Worm (Caenorhabditis elegans): ENCODE data around the gene hsd-2.
A peak's percentile ranks its signal among the peaks of the same experiment; 100 is the strongest.

hsd-2 gene

DNA sequence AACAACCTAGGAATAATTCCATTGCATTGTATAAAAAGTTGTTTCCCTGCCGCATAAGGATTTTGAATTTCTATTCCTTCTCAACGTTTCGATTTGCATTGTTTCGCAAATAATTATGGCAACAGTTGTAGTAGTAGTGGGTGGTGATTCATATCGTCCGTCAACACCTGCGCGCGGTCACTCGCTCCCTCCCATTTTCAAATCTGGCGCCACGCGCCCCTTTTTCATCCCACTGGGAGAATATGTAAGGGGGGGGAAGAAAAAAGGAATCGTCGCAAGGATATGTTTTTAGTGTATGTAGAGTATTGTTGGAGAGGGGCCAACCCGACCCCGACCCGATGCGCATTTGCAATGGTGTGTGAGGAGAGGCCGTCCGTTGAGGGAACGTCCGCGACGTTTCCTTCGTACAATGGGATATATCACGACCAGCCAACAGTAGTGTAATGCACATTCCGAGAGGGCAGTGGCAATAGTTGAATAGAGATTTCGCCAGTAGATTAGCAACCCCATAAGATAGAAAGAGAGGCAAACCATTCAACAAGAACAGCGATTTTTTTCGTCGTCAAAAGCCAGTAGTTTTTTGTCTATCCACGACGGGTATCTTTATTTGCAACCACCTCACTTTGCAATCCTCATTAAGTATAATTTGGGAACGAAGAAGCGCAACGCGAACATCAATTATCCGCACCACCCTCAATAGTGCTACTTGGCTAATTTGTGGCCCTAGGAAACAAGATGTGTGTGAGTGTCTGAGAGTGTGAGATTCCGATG lies 43.9 kb upstream of the hsd-2 start (continued):
- TF ChIP-seq ZK337.2 (GFP tag; IDR thresholded peaks at IDR 0.05) (no peak), lin-1 (GFP tag; IDR thresholded peaks at IDR 0.05) (no peak), zfp-3 (GFP tag; conservative IDR thresholded peaks at IDR 0.05) (0 out of 2 replicates have a peak, but pooled peaks have one; percentile 15), nhr-76 (tag; optimal IDR thresholded peaks at IDR 0.05) (no peak), unc-130 (GFP tag; optimal IDR thresholded peaks at IDR 0.05) (no peak), egl-27 (tag; optimal IDR thresholded peaks at IDR 0.05) (no peak), hlh-30 (tag; optimal IDR thresholded peaks at IDR 0.05; ENCODE audit: insufficient read depth) (no peak), ctbp-1 (GFP tag; IDR thresholded peaks at IDR 0.05) (no peak), rbr-2 (tag; optimal IDR thresholded peaks at IDR 0.05) (no peak), mxl-2 (GFP tag; conservative IDR thresholded peaks at IDR 0.05) (no peak), daf-16 (GFP tag; optimal IDR thresholded peaks at IDR 0.05) (no peak), daf-16 (tag; optimal IDR thresholded peaks at IDR 0.05) (no peak), pqm-1 (tag; optimal IDR thresholded peaks at IDR 0.05) (no peak), zfp-2 (tag; optimal IDR thresholded peaks at IDR 0.05) (no peak), aha-1 (tag) (peak; percentile 98), egl-43 (GFP tag; IDR thresholded peaks at IDR 0.05) (peak; percentile 39), cey-2 (tag; optimal IDR thresholded peaks at IDR 0.05; ENCODE audit: borderline replicate concordance, insufficient read depth) (no peak), php-3 (GFP tag; IDR thresholded peaks at IDR 0.05) (0 out of 2 replicates have a peak, but pooled peaks have one; percentile 12), fos-1 (tag; optimal IDR thresholded peaks at IDR 0.05) (no peak), F49E8.2 (tag; optimal IDR thresholded peaks at IDR 0.05; ENCODE audit: borderline replicate concordance) (no peak), dmd-9 (GFP tag; IDR thresholded peaks at IDR 0.05) (peak; percentile 48; the same call in 1 of the 2 replicates), madf-9 (GFP tag; conservative IDR thresholded peaks at IDR 0.05) (0 out of 2 replicates have a peak, but pooled peaks have one; percentile 15), nhr-11 (tag; optimal IDR thresholded peaks at IDR 0.05) (no peak), D1046.2 (GFP tag; IDR thresholded peaks at IDR 0.05) (0 out of 2 replicates have a peak, but pooled peaks have one; percentile 42), jun-1 (tag; optimal IDR thresholded peaks at IDR 0.05) (no peak)

DNA sequence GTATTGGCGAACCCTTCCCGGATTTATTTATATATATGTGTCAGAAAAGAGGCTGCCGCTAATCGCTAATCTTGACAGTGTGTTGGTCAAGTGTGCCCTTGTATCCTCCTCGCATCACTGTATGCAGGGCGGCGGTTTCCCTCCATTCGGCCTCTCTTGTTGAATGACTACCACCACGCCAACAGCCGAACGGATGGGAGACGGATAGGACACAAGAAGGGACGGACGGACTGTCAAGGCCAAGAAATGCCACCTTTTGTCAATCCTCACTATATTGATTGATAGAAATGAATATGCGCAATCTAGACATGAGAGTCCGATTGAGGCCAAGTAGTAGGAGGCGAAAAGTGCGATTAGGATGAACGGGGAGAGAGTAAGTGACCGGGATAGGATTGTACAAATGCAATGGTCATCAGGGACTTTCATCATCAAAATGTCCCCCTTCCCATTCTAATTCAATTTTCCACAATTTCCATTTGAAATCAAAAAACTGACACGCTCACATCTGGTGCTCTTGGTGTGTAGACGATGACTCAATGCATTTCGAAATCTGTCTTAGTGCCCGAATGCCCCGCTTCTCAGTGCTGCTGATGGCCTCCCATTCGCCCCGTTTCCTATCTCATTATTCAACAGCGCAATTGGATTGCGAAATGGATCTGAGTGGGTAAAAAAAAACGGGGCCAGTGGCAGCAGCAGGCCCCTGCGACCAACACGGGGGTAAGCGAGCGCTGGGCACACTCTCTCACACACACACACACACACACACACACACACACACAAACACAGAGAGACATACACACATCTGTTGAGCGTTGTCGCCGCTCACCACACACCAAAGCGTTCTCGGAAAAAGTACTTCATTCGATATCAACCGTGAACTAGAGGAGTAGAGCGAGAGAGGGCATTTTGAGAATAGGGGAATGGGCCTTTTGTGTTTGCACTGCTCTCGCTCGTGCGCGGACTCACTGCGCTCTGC lies 43.1 kb upstream of the hsd-2 start:
- TF ChIP-seq nhr-10 (tag; optimal IDR thresholded peaks at IDR 0.05) (no peak), nhr-11 (tag; optimal IDR thresholded peaks at IDR 0.05) (peak; percentile 40), nhr-6 (tag; optimal IDR thresholded peaks at IDR 0.05) (no peak), nhr-76 (tag; optimal IDR thresholded peaks at IDR 0.05) (no peak), fkh-10 (GFP tag; optimal IDR thresholded peaks at IDR 0.05) (peak; percentile 68), lin-1 (GFP tag; IDR thresholded peaks at IDR 0.05) (no peak), egl-27 (tag; optimal IDR thresholded peaks at IDR 0.05) (no peak), dpl-1 (GFP tag; optimal IDR thresholded peaks at IDR 0.05) (no peak), ZK546.5 (tag; optimal IDR thresholded peaks at IDR 0.05) (no peak), daf-16 (GFP tag; optimal IDR thresholded peaks at IDR 0.05) (peak in 1 of 2 experiments; percentile 32), daf-16 (tag; optimal IDR thresholded peaks at IDR 0.05) (no peak), zfp-2 (tag; optimal IDR thresholded peaks at IDR 0.05) (no peak), arid-1 (GFP tag; conservative IDR thresholded peaks at IDR 0.05) (no peak), ceh-20 (GFP tag; IDR thresholded peaks at IDR 0.05) (peak; percentile 39; the same call in 1 of the 2 replicates), cey-2 (tag; optimal IDR thresholded peaks at IDR 0.05; ENCODE audit: borderline replicate concordance, insufficient read depth) (no peak), lin-29 (GFP tag; IDR thresholded peaks at IDR 0.05) (no peak), fos-1 (tag; optimal IDR thresholded peaks at IDR 0.05) (no peak), attf-4 (tag; optimal IDR thresholded peaks at IDR 0.05) (no peak), unc-62 (GFP tag; optimal IDR thresholded peaks at IDR 0.05 in 1 of 2) (peak in 1 of 2 experiments; percentile 85), unc-62 (tag; optimal IDR thresholded peaks at IDR 0.05) (no peak), snpc-1.2 (GFP tag; IDR thresholded peaks at IDR 0.05) (no peak), madf-9 (GFP tag; conservative IDR thresholded peaks at IDR 0.05) (0 out of 2 replicates have a peak, but pooled peaks have one; percentile 5), nhr-77 (tag; optimal IDR thresholded peaks at IDR 0.05) (peak; percentile 47), unc-39 (tag; optimal IDR thresholded peaks at IDR 0.05) (no peak), dve-1 (tag; optimal IDR thresholded peaks at IDR 0.05; ENCODE audit: insufficient read depth) (peak; percentile 46), egl-43 (GFP tag; IDR thresholded peaks at IDR 0.05) (peak; percentile 64; the same call in 1 of the 2 replicates), skn-1 (tag; optimal IDR thresholded peaks at IDR 0.05) (no peak), pqm-1 (tag; optimal IDR thresholded peaks at IDR 0.05) (no peak), hlh-30 (tag; optimal IDR thresholded peaks at IDR 0.05; ENCODE audit: insufficient read depth) (peak; percentile 49), lin-38 (GFP tag; IDR thresholded peaks at IDR 0.05) (peak; percentile 46), hlh-11 (tag; optimal IDR thresholded peaks at IDR 0.05) (peak; percentile 57), F26F4.8 (GFP tag; conservative IDR thresholded peaks at IDR 0.05) (no peak), rbr-2 (tag; optimal IDR thresholded peaks at IDR 0.05) (peak; percentile 74)
